Worm (Caenorhabditis elegans) whole organism, mixed stage, embryonic: ENCODE results near the gene ZC190.4.

Experiments
- M03D4.4 ChIP-seq: sonication (generic microtip); optimal IDR thresholded peaks from 2 replicates; lab custom pipeline; 2017; ENCODE audit warnings: mild to moderate bottlenecking, missing genetic modification characterization, missing compliant biosample characterization
- bed-3 ChIP-seq: fragments of 200-800 bp; sonication (Bioruptor generic); optimal IDR thresholded peaks from 3 replicates; lab custom pipeline; 2018; ENCODE audit warnings: mild to moderate bottlenecking, missing genetic modification characterization, moderate library complexity, missing compliant biosample characterization
- blmp-1 ChIP-seq: fragments of 150-350 bp; optimal IDR thresholded peaks from 2 replicates; lab custom pipeline; 2014; ENCODE audit warnings: missing biosample characterization, missing genetic modification characterization
- ceh-83 ChIP-seq: fragments of 200-800 bp; sonication (Bioruptor generic); optimal IDR thresholded peaks from 2 replicates; lab custom pipeline; 2018; ENCODE audit warnings: mild to moderate bottlenecking, missing genetic modification characterization, missing compliant biosample characterization
- ces-1 ChIP-seq: fragments of 150-350 bp; optimal IDR thresholded peaks from 2 replicates; lab custom pipeline; 2014; ENCODE audit warnings: missing biosample characterization, missing genetic modification reagents, missing genetic modification characterization
- cnd-1 ChIP-seq: fragments of 200-800 bp; sonication (Bioruptor generic); optimal IDR thresholded peaks from 2 replicates; lab custom pipeline; 2018; ENCODE audit warnings: mild to moderate bottlenecking, missing genetic modification characterization, missing compliant biosample characterization
- drap-1 ChIP-seq: fragments of 200-800 bp; sonication (Bioruptor generic); optimal IDR thresholded peaks from 3 replicates; lab custom pipeline; 2018; ENCODE audit warnings: mild to moderate bottlenecking, missing genetic modification characterization, missing compliant biosample characterization
- elt-1 ChIP-seq: sonication (generic microtip); optimal IDR thresholded peaks from 2 replicates; lab custom pipeline; 2017; ENCODE audit warnings: missing genetic modification characterization, mild to moderate bottlenecking, missing compliant biosample characterization, antibody characterized with exemption, moderate library complexity, borderline replicate concordance; ENCODE audit not compliant: insufficient read depth
- elt-3 ChIP-seq: fragments of 150-350 bp; optimal IDR thresholded peaks from 2 replicates; lab custom pipeline; 2014; ENCODE audit warnings: missing biosample characterization, missing genetic modification characterization
- flh-1 ChIP-seq: fragments of 200-800 bp; sonication (Bioruptor generic); optimal IDR thresholded peaks from 2 replicates; lab custom pipeline; 2018; ENCODE audit warnings: mild to moderate bottlenecking, missing genetic modification characterization, moderate library complexity, missing compliant biosample characterization
- ham-2 ChIP-seq: fragments of 200-800 bp; sonication (Bioruptor generic); optimal IDR thresholded peaks from 2 replicates; lab custom pipeline; 2018; ENCODE audit warnings: mild to moderate bottlenecking, missing genetic modification characterization, missing compliant biosample characterization
- hlh-1 ChIP-seq: fragments of 150-350 bp; optimal IDR thresholded peaks from 2 replicates; lab custom pipeline; 2014; ENCODE audit warnings: missing biosample characterization, missing genetic modification reagents, missing genetic modification characterization
- lin-13 ChIP-seq: fragments of 150-350 bp; optimal IDR thresholded peaks from 2 replicates; lab custom pipeline; 2014; ENCODE audit warnings: missing biosample characterization, missing genetic modification characterization
- lin-32 ChIP-seq: fragments of 200-800 bp; sonication (Bioruptor generic); optimal IDR thresholded peaks from 2 replicates; lab custom pipeline; 2018; ENCODE audit warnings: mild to moderate bottlenecking, missing genetic modification characterization, missing compliant biosample characterization
- lsy-2 ChIP-seq: fragments of 150-350 bp; optimal IDR thresholded peaks from 2 replicates; lab custom pipeline; 2014; ENCODE audit warnings: missing biosample characterization, missing genetic modification characterization
- mep-1 ChIP-seq: fragments of 150-350 bp; optimal IDR thresholded peaks from 2 replicates; lab custom pipeline; 2017; ENCODE audit warnings: missing biosample characterization, missing genetic modification reagents, missing genetic modification characterization, inconsistent platforms
- mls-2 ChIP-seq: sonication (generic microtip); optimal IDR thresholded peaks from 2 replicates; lab custom pipeline; 2016; ENCODE audit warnings: mild to moderate bottlenecking, missing genetic modification characterization, moderate library complexity, missing compliant biosample characterization
- nhr-237 ChIP-seq: fragments of 150-350 bp; optimal IDR thresholded peaks from 2 replicates; lab custom pipeline; 2014; ENCODE audit warnings: missing biosample characterization, missing genetic modification characterization
- nhr-28 ChIP-seq: fragments of 150-350 bp; optimal IDR thresholded peaks from 2 replicates; lab custom pipeline; 2014; ENCODE audit warnings: missing biosample characterization, missing genetic modification characterization
- nhr-76 ChIP-seq: sonication (generic microtip); optimal IDR thresholded peaks from 2 replicates; lab custom pipeline; 2017; ENCODE audit warnings: missing biosample characterization, missing genetic modification characterization
- sem-2 ChIP-seq: fragments of 200-800 bp; sonication (Bioruptor generic); optimal IDR thresholded peaks from 2 replicates; lab custom pipeline; 2018; ENCODE audit warnings: mild to moderate bottlenecking, missing genetic modification characterization, missing compliant biosample characterization
- snpc-4 ChIP-seq: fragments of 150-350 bp; optimal IDR thresholded peaks from 2 replicates; lab custom pipeline; 2014; ENCODE audit warnings: missing biosample characterization, missing genetic modification characterization
- tbx-8 ChIP-seq: fragments of 200-800 bp; sonication (Bioruptor generic); optimal IDR thresholded peaks from 2 replicates; lab custom pipeline; 2018; ENCODE audit warnings: mild to moderate bottlenecking, missing genetic modification characterization, moderate library complexity, missing compliant biosample characterization
- unc-120 ChIP-seq: sonication (generic microtip); optimal IDR thresholded peaks from 2 replicates; lab custom pipeline; 2017; ENCODE audit warnings: missing genetic modification characterization, missing compliant biosample characterization; ENCODE audit not compliant: poor library complexity, severe bottlenecking
- unc-39 ChIP-seq: fragments of 150-350 bp; optimal IDR thresholded peaks from 2 replicates; lab custom pipeline; 2014; ENCODE audit warnings: missing biosample characterization, missing genetic modification characterization
- unc-62 ChIP-seq: fragments of 150-350 bp; optimal IDR thresholded peaks from 2 replicates; lab custom pipeline; 2014; ENCODE audit warnings: missing biosample characterization, missing genetic modification reagents, missing genetic modification characterization
- zip-8 ChIP-seq: fragments of 150-350 bp; optimal IDR thresholded peaks from 2 replicates; lab custom pipeline; 2014; ENCODE audit warnings: missing biosample characterization, missing genetic modification characterization
- ztf-11 ChIP-seq: fragments of 150-350 bp; optimal IDR thresholded peaks from 2 replicates; lab custom pipeline; 2014; ENCODE audit warnings: missing biosample characterization, missing genetic modification characterization

ZC190.4 gene

ce11 chrV:8668224-8668623 is 2.4 kb downstream of the ZC190.4 start:
- no peak for TF ChIP-seq lin-13 (tag; lab: Kevin White, UChicago)
- TF ChIP-seq mep-1 (tag; lab: Kevin White, UChicago): no peak
- TF ChIP-seq blmp-1 (tag; lab: Kevin White, UChicago): peak; percentile 50

- no peak for TF ChIP-seq bed-3 (GFP tag; lab: Kevin White, UChicago)
- no peak for TF ChIP-seq ham-2
- no peak for TF ChIP-seq snpc-4 (tag; lab: Kevin White, UChicago)
- TF ChIP-seq zip-8: no peak
- TF ChIP-seq lin-32 (GFP tag; lab: Kevin White, UChicago): no peak
- no peak for TF ChIP-seq sem-2 (GFP tag; lab: Kevin White, UChicago)
- TF ChIP-seq lsy-2: no peak
- TF ChIP-seq unc-120 (tag; lab: Kevin White, UChicago): no peak
- no peak for TF ChIP-seq unc-62 (GFP tag; lab: Kevin White, UChicago)
- no peak for TF ChIP-seq lin-13 (tag; lab: Kevin White, UChicago)
- TF ChIP-seq hlh-1 (tag; lab: Kevin White, UChicago): no peak
Measured at ce11 chrV:8670759-8671158, 4.9 kb downstream of the ZC190.4 start.

ce11 chrV:8671568-8672123 is 5.8 kb downstream of the ZC190.4 start:
- TF ChIP-seq tbx-8: no peak
- TF ChIP-seq ham-2: no peak
- no peak for TF ChIP-seq elt-3 (tag; lab: Kevin White, UChicago)
- TF ChIP-seq ces-1: no peak
- no peak for TF ChIP-seq lin-13 (tag; lab: Kevin White, UChicago)
- no peak for TF ChIP-seq snpc-4 (tag; lab: Kevin White, UChicago)
- TF ChIP-seq, all 35 proteins: peak for 0

- TF ChIP-seq flh-1 (no peak), ceh-83 (GFP tag; lab: Kevin White, UChicago) (no peak), drap-1 (no peak)
- TF ChIP-seq, all 35 proteins: peak for 0
Measured at ce11 chrV:8673498-8673897, 7.6 kb downstream of the ZC190.4 start, which contains the start of gene ZC190.5. ZC190.5 (minus strand) TSS chrV:8673598.

ce11 chrV:8677193-8677592 is 11.3 kb downstream of the ZC190.4 start, which contains the start of gene ZC190.6:
ZC190.6 (minus strand) TSS chrV:8677293.
- TF ChIP-seq snpc-4 (tag; lab: Kevin White, UChicago) (no peak), cnd-1 (tag; lab: Kevin White, UChicago) (no peak), nhr-76 (tag; lab: Kevin White, UChicago) (no peak), M03D4.4 (tag; lab: Kevin White, UChicago) (no peak), unc-39 (tag; lab: Kevin White, UChicago) (no peak), nhr-28 (tag; lab: Kevin White, UChicago) (no peak), nhr-237 (tag; lab: Kevin White, UChicago) (no peak), lsy-2 (no peak), lin-32 (GFP tag; lab: Kevin White, UChicago) (no peak)

ce11 chrV:8681050-8681449 is 15.2 kb downstream of the ZC190.4 start, which contains the start of gene ZC190.2:
ZC190.2 (plus strand) TSS chrV:8681350.
- TF ChIP-seq elt-1: no peak
- TF ChIP-seq mep-1 (tag; lab: Kevin White, UChicago): no peak
- TF ChIP-seq mls-2 (tag; lab: Kevin White, UChicago): no peak
- no peak for TF ChIP-seq unc-62 (GFP tag; lab: Kevin White, UChicago)
- no peak for TF ChIP-seq drap-1
- TF ChIP-seq ceh-83 (GFP tag; lab: Kevin White, UChicago): no peak
- no peak for TF ChIP-seq sem-2 (GFP tag; lab: Kevin White, UChicago)
- TF ChIP-seq M03D4.4 (tag; lab: Kevin White, UChicago): no peak
- TF ChIP-seq unc-120 (tag; lab: Kevin White, UChicago): no peak
- TF ChIP-seq nhr-237 (tag; lab: Kevin White, UChicago): no peak
- TF ChIP-seq nhr-28 (tag; lab: Kevin White, UChicago): no peak
- TF ChIP-seq ztf-11 (tag; lab: Kevin White, UChicago): no peak
- TF ChIP-seq, all 35 proteins: peak for 0
